Worm (Caenorhabditis elegans) whole organism, mixed stage, embryonic: ENCODE measurements around the gene sri-30.

ENCODE experiments used
- elt-1 ChIP-seq: sonication (generic microtip); optimal IDR thresholded peaks from 2 replicates; lab custom pipeline; 2017; ENCODE audit warnings: missing genetic modification characterization, mild to moderate bottlenecking, missing compliant biosample characterization, antibody characterized with exemption, moderate library complexity, borderline replicate concordance; ENCODE audit not compliant: insufficient read depth
- flh-1 ChIP-seq: fragments of 200-800 bp; sonication (Bioruptor generic); optimal IDR thresholded peaks from 2 replicates; lab custom pipeline; 2018; ENCODE audit warnings: mild to moderate bottlenecking, missing genetic modification characterization, moderate library complexity, missing compliant biosample characterization
- lin-13 ChIP-seq: fragments of 150-350 bp; optimal IDR thresholded peaks from 2 replicates; lab custom pipeline; 2014; ENCODE audit warnings: missing biosample characterization, missing genetic modification characterization
- lin-32 ChIP-seq: fragments of 200-800 bp; sonication (Bioruptor generic); optimal IDR thresholded peaks from 2 replicates; lab custom pipeline; 2018; ENCODE audit warnings: mild to moderate bottlenecking, missing genetic modification characterization, missing compliant biosample characterization
- mab-5 ChIP-seq: fragments of 150-350 bp; optimal IDR thresholded peaks from 2 replicates; lab custom pipeline; 2014; ENCODE audit warnings: missing biosample characterization, missing genetic modification characterization
- mep-1 ChIP-seq: fragments of 150-350 bp; optimal IDR thresholded peaks from 2 replicates; lab custom pipeline; 2017; ENCODE audit warnings: missing biosample characterization, missing genetic modification reagents, missing genetic modification characterization, inconsistent platforms
- nhr-12 ChIP-seq: fragments of 150-350 bp; optimal IDR thresholded peaks from 2 replicates; lab custom pipeline; 2014; ENCODE audit warnings: missing biosample characterization, missing genetic modification characterization
- nhr-2 ChIP-seq: fragments of 150-350 bp; optimal IDR thresholded peaks from 2 replicates; lab custom pipeline; 2014; ENCODE audit warnings: missing biosample characterization, missing genetic modification characterization
- nhr-76 ChIP-seq: sonication (generic microtip); optimal IDR thresholded peaks from 2 replicates; lab custom pipeline; 2017; ENCODE audit warnings: missing biosample characterization, missing genetic modification characterization
- pha-4 ChIP-seq: fragments of 150-350 bp; optimal IDR thresholded peaks from 2 replicates; lab custom pipeline; 2018; ENCODE audit warnings: missing biosample characterization, missing genetic modification reagents, missing genetic modification characterization
- snpc-4 ChIP-seq: fragments of 150-350 bp; optimal IDR thresholded peaks from 2 replicates; lab custom pipeline; 2014; ENCODE audit warnings: missing biosample characterization, missing genetic modification characterization
- unc-39 ChIP-seq: fragments of 150-350 bp; optimal IDR thresholded peaks from 2 replicates; lab custom pipeline; 2014; ENCODE audit warnings: missing biosample characterization, missing genetic modification characterization
- ztf-11 ChIP-seq: fragments of 150-350 bp; optimal IDR thresholded peaks from 2 replicates; lab custom pipeline; 2014; ENCODE audit warnings: missing biosample characterization, missing genetic modification characterization

DNA sequence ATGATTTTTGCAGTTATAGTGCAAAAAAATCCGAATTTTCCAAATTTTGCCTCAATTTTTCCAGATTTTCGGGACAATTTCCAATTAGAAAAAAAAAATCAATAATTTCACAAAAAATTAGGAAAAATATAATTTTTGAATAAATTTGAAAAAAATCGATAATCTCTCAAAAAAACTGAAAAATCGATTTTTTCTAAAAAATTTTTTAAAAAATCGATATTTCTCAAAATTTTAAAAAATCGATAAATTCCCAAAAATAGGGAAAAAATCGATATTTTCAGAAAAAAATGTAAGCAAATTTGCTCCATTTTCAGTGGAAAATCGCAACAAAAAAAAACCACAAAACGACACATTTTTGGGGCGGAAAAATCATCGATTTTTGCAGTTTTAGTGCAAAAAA lies 21.9 kb downstream of the sri-30 start:
- TF ChIP-seq snpc-4 (tag; lab: Kevin White, UChicago) (no peak), mep-1 (tag; lab: Kevin White, UChicago) (no peak), unc-39 (no peak), nhr-2 (no peak), elt-1 (tag; lab: Kevin White, UChicago) (no peak), flh-1 (GFP tag; lab: Kevin White, UChicago) (no peak), lin-32 (GFP tag; lab: Kevin White, UChicago) (no peak), mab-5 (no peak), pha-4 (tag; lab: Kevin White, UChicago) (no peak), lin-13 (no peak), nhr-76 (no peak), ztf-11 (tag; lab: Kevin White, UChicago) (no peak), nhr-12 (tag; lab: Kevin White, UChicago) (no peak)
